Fruit fly (Drosophila melanogaster): ENCODE measurements around the gene CG10140.

DNA sequence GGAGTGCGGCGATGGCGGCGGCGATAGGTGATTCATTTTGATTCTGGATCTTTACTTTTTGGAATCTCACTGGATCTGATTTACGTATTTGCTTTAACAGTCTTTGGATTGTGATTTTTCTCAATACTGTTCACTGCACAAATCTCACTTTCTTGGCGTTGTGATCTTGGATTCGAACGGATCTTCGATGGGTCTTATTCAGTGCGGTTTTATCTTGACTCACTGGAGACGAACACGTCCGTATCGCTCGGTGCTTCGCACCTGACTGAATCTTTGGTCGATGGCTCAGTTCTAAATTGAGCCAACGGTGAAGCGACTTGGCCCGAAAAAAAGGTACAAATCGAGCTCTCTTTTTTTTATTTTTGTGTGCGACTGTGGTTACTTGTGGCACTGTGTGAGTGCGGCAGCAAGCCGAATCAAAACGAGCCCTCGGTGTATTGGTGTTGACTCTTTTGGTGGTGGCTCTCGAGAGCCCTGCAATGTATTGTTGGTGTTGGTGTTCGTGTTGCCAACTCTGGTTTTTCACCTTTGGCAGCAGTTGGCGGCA lies 39.3 kb downstream of the CG10140 start, which contains the start of gene sens:
- TF ChIP-seq ttk (optimal IDR thresholded peaks at IDR 0.05) = no peak
- no peak for TF ChIP-seq psq (optimal IDR thresholded peaks at IDR 0.05)
